Worm (Caenorhabditis elegans): ENCODE data around the gene C25F9.15.

The C25F9.15 gene

DNA sequence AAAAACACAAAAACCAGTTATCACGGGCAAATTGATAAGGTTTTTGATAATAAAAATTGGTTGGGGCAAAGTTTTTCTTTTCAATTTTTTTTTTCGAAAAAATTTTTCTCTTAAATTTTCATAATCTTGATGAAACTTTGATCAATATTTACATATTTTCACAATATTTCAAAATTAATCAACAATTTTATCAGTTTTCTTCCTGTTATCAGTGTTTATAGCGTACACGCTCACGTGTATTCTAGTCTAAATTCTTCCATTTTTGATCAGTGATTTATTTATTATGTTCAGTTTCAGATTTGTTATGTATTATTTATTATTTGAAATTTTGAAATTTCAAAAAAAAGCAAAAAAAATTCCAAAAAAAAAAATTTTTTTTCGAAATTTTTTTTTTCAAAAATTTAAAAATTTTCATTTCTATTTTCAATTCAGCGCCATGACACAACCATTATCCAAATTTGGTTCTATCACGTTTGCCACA is 40.9 kb upstream of the C25F9.15 start, which contains the start of gene nceh-1:
Gene nceh-1, plus strand, starts transcription at position 431 of the 481 bp plus-strand sequence.
- no peak for TF ChIP-seq jun-1 (tag; optimal IDR thresholded peaks at IDR 0.05)
- no peak for TF ChIP-seq nhr-25 (tag; optimal IDR thresholded peaks at IDR 0.05; ENCODE audit: borderline replicate concordance, insufficient read depth)
- TF ChIP-seq F49E8.2 (tag; optimal IDR thresholded peaks at IDR 0.05; ENCODE audit: borderline replicate concordance) = no peak
- peak; percentile 25 for TF ChIP-seq mep-1 (tag; optimal IDR thresholded peaks at IDR 0.05)
- no peak for TF ChIP-seq snpc-1.2 (GFP tag; IDR thresholded peaks at IDR 0.05)
- no peak for TF ChIP-seq F10B5.3 (tag; optimal IDR thresholded peaks at IDR 0.05)
- TF ChIP-seq daf-8 (GFP tag; IDR thresholded peaks at IDR 0.05) = no peak
- TF ChIP-seq pqm-1 (tag; optimal IDR thresholded peaks at IDR 0.05) = peak; percentile 28
- TF ChIP-seq nhr-111 (GFP tag; optimal IDR thresholded peaks at IDR 0.05) = no peak
- TF ChIP-seq aha-1 (tag) = no peak
- no peak for TF ChIP-seq aly-2 (tag; optimal IDR thresholded peaks at IDR 0.05)
- TF ChIP-seq arid-1 (GFP tag; conservative IDR thresholded peaks at IDR 0.05) = no peak
- TF ChIP-seq dmd-8 (GFP tag; IDR thresholded peaks at IDR 0.05) = no peak
- TF ChIP-seq nhr-237 (tag; optimal IDR thresholded peaks at IDR 0.05) = no peak
- no peak for TF ChIP-seq nhr-41 (GFP tag; IDR thresholded peaks at IDR 0.05)
- no peak for TF ChIP-seq egl-43 (GFP tag; IDR thresholded peaks at IDR 0.05)
- TF ChIP-seq dve-1 (tag; optimal IDR thresholded peaks at IDR 0.05; ENCODE audit: insufficient read depth) = peak; percentile 68
- no peak for TF ChIP-seq nhr-42 (GFP tag; IDR thresholded peaks at IDR 0.05)
- peak; percentile 47 for TF ChIP-seq nhr-28 (tag; optimal IDR thresholded peaks at IDR 0.05)
- peak; percentile 30 for TF ChIP-seq nhr-77 (tag; optimal IDR thresholded peaks at IDR 0.05)
- no peak for TF ChIP-seq ceh-44 (GFP tag; IDR thresholded peaks at IDR 0.05)
- no peak for TF ChIP-seq daf-16 (GFP tag; optimal IDR thresholded peaks at IDR 0.05)
- peak; percentile 99 for TF ChIP-seq daf-16 (tag; optimal IDR thresholded peaks at IDR 0.05)
- TF ChIP-seq nhr-6 (tag; optimal IDR thresholded peaks at IDR 0.05) = no peak
- no peak for TF ChIP-seq ztf-7 (tag; optimal IDR thresholded peaks at IDR 0.05)
- no peak for TF ChIP-seq dpl-1 (GFP tag; optimal IDR thresholded peaks at IDR 0.05)

DNA sequence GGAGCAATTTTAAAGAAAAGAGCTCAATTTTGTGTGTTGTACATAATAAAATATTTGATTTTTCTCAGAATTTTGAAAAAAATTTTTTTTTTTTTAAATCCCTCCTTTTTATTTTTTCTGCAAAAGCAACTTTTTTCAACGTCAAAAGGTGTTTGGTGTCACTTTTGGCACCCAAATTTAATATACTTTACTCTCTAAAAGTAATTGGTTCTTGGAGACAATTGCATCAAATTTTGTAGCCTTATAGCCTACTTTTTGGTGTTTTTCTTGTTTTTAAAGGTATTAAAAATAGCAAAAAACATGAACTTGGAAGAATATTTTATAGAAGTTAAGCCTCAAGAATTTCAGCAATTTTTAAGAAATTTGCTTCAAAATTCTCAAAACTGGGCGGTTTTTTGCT is 37.0 kb upstream of the C25F9.15 start, which contains the start of gene srw-84:
Gene srw-84, plus strand, starts transcription at position 301 of the 400 bp plus-strand sequence.
- TF ChIP-seq mdt-29 (GFP tag; IDR thresholded peaks at IDR 0.05) = no peak
- TF ChIP-seq ceh-82 (tag; optimal IDR thresholded peaks at IDR 0.05) = no peak
- TF ChIP-seq set-16 (GFP tag; IDR thresholded peaks at IDR 0.05) = no peak
- TF ChIP-seq tag-97 (GFP tag; IDR thresholded peaks at IDR 0.05) = no peak
- TF ChIP-seq hmg-1.1 (GFP tag; IDR thresholded peaks at IDR 0.05) = no peak
- no peak for TF ChIP-seq nhr-6 (tag; optimal IDR thresholded peaks at IDR 0.05)

DNA sequence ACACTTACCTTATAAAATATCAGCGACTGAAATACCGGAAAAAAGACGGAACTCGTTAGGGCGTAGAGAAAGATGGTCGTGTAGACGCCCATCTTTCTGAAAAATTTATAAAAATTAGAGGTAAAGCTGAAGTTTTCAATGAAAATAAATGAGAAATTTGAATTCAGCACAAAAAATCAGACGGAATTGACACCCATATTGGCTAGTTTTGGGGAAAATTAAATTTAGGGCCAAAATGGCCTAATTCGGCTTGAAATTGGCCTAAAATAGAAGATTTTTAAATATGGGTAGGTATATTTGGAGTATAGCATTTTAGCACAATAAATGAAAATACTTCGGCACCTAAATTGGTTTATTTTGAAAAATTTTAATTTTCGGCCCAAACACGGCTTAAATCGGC is 27.9 kb upstream of the C25F9.15 start, which contains the start of gene slcr-46.2:
Gene slcr-46.2, minus strand, starts transcription at position 101 of the 400 bp plus-strand sequence.
- TF ChIP-seq ZK546.5 (tag; optimal IDR thresholded peaks at IDR 0.05) (no peak), zip-11 (GFP tag; IDR thresholded peaks at IDR 0.05) (no peak), zfp-2 (tag; optimal IDR thresholded peaks at IDR 0.05) (no peak), mep-1 (tag; optimal IDR thresholded peaks at IDR 0.05) (no peak), T26A8.4 (GFP tag; IDR thresholded peaks at IDR 0.05) (no peak), Y48G9A.11 (GFP tag; IDR thresholded peaks at IDR 0.05) (no peak), skn-1 (tag; optimal IDR thresholded peaks at IDR 0.05) (no peak), daf-12 (tag; optimal IDR thresholded peaks at IDR 0.05) (no peak), F26F4.8 (GFP tag; conservative IDR thresholded peaks at IDR 0.05) (no peak), lin-29 (GFP tag; IDR thresholded peaks at IDR 0.05) (no peak), fkh-10 (GFP tag; optimal IDR thresholded peaks at IDR 0.05) (no peak), unc-62 (GFP tag; optimal IDR thresholded peaks at IDR 0.05 in 1 of 2) (no peak), unc-62 (tag; optimal IDR thresholded peaks at IDR 0.05) (no peak), daf-8 (GFP tag; IDR thresholded peaks at IDR 0.05) (no peak), spr-1 (tag; optimal IDR thresholded peaks at IDR 0.05) (no peak)

Data from whole organism, L4 larva.